Fruit fly (Drosophila melanogaster): ENCODE measurements around the gene Tollo.

Gene Tollo

dm6 chr3L:15248707-15249106, 13.3 kb downstream of the Tollo start:
- TF ChIP-seq CG8478 (optimal IDR thresholded peaks at IDR 0.05) (no peak), psq (optimal IDR thresholded peaks at IDR 0.05) (no peak), pan (optimal IDR thresholded peaks at IDR 0.05) (no peak), EcR (GFP tag; optimal IDR thresholded peaks at IDR 0.05) (no peak), Dll (optimal IDR thresholded peaks at IDR 0.05) (no peak), usp (GFP tag; optimal IDR thresholded peaks at IDR 0.05) (no peak)

- TF ChIP-seq pan (optimal IDR thresholded peaks at IDR 0.05) (no peak), EcR (GFP tag; optimal IDR thresholded peaks at IDR 0.05) (no peak), CG8478 (optimal IDR thresholded peaks at IDR 0.05) (no peak), usp (GFP tag; optimal IDR thresholded peaks at IDR 0.05) (no peak), psq (optimal IDR thresholded peaks at IDR 0.05) (no peak), Dll (optimal IDR thresholded peaks at IDR 0.05) (no peak)
Measured at dm6 chr3L:15249729-15250128, 14.3 kb downstream of the Tollo start.

DNA sequence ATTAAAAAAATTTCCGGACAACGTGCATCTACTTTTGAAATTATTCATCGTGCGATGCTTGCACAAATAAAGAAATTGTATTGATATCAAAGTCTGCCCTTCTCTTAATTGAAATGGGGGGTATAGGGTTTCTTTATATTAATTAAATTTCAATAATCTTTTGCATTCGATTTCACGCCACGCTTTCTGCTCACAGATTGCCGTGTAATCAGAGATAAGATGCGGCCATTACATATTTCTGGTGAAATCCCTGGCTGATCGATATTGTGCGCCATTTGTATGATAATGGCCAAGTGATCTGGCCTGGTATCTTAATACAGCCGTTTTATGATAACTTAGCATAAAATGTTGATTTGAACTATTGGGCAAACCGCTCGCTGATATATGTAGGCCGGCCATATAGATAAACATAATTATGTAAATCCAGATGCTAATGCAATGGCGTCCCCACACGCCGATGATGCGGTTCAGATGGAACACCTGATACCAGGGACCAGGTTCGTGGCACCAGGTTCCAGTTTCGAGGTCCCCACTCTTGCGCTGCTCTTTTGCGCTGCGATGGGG, 16.4 kb downstream of the Tollo start:
- TF ChIP-seq Dll (optimal IDR thresholded peaks at IDR 0.05) (no peak), psq (optimal IDR thresholded peaks at IDR 0.05) (no peak), EcR (GFP tag; optimal IDR thresholded peaks at IDR 0.05) (no peak), pan (optimal IDR thresholded peaks at IDR 0.05) (no peak), CG8478 (optimal IDR thresholded peaks at IDR 0.05) (no peak), usp (GFP tag; optimal IDR thresholded peaks at IDR 0.05) (no peak)

DNA sequence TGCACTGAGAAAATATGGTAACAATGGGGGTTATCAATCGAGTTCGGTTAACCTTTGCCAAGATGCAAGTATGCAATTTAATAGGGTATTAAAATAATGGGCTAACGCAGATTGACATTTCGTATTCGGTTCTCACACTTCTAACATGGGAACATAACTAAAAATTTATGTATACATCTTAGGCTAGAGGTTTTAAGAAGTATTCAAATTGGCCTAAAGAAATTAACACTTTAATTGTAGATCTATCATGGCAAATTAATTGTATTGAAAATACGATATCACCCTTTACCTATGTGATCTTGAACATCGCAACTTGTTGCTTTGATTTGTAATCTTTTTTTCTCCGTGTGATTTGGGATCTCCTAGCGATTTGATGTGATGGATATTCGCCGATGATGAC, 17.1 kb downstream of the Tollo start:
- no peak for TF ChIP-seq psq (optimal IDR thresholded peaks at IDR 0.05)
- TF ChIP-seq CG8478 (optimal IDR thresholded peaks at IDR 0.05), result no peak
- no peak for TF ChIP-seq usp (GFP tag; optimal IDR thresholded peaks at IDR 0.05)
- TF ChIP-seq EcR (GFP tag; optimal IDR thresholded peaks at IDR 0.05), result no peak
- no peak for TF ChIP-seq Dll (optimal IDR thresholded peaks at IDR 0.05)
- no peak for TF ChIP-seq pan (optimal IDR thresholded peaks at IDR 0.05)

DNA sequence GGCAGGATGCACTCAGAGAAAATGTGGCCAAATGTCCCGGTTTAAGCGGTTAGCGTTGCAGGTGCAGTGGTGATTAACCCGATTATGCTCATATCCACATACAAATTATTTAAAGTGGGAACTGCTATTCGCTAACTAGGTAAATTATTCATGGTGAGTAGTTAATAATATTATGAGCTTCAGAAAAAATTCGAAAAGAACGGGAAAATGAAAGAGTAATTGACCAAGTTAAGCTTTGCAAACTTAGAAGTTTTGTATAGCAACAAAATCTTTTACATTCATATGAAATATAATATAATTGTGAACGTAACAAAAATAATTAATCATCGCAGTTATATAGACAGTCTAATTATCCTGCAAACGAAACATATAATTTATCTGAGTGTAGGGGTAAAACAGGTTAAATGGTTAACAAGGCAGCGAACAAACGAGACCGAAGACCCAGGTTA, 18.2 kb downstream of the Tollo start:
- TF ChIP-seq Dll (optimal IDR thresholded peaks at IDR 0.05), result no peak
- no peak for TF ChIP-seq pan (optimal IDR thresholded peaks at IDR 0.05)
- TF ChIP-seq usp (GFP tag; optimal IDR thresholded peaks at IDR 0.05), result no peak
- TF ChIP-seq psq (optimal IDR thresholded peaks at IDR 0.05), result no peak
- no peak for TF ChIP-seq CG8478 (optimal IDR thresholded peaks at IDR 0.05)
- TF ChIP-seq EcR (GFP tag; optimal IDR thresholded peaks at IDR 0.05), result no peak

DNA sequence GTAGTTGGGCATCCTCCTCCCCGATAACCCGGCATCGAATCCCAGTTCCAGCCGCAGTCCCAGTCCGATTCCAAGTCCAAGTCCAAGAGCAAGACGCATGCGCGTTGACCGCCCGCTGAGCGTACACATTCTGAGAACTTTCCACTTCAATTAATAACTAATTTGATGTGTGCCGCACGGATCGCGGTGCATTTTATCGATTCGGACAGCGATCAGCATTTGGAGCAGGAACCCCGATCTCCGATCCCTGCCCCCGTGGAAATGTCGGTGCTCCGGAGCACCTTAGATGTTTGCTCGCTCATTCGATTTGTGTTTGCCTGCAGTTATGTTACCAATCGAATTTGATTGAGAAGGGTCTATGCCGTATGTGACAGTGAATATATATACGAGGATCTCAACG, 18.7 kb downstream of the Tollo start:
- TF ChIP-seq CG8478 (optimal IDR thresholded peaks at IDR 0.05) (no peak), Dll (optimal IDR thresholded peaks at IDR 0.05) (no peak), EcR (GFP tag; optimal IDR thresholded peaks at IDR 0.05) (no peak)

DNA sequence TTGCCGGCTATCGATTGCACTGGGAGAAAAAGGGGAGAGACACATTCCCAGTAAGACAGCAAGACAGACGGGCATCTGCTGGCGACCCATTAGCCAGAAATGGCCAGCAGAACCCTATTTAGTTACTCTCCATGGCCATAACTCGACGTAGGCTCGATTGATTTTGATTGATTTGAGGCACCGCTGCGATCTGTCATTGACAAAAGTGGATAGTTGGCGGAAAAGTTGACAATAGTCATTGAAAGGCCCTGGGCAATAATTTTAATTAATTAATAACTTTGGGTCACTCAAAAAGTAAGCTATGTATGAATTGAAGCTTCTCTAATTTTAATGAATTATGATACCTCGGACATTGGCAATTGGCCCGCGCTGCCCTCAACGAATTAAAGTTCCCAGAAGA, 21.7 kb downstream of the Tollo start:
- TF ChIP-seq psq (optimal IDR thresholded peaks at IDR 0.05) (no peak), Dll (optimal IDR thresholded peaks at IDR 0.05) (no peak), EcR (GFP tag; optimal IDR thresholded peaks at IDR 0.05) (no peak), usp (GFP tag; optimal IDR thresholded peaks at IDR 0.05) (no peak), pan (optimal IDR thresholded peaks at IDR 0.05) (no peak), CG8478 (optimal IDR thresholded peaks at IDR 0.05) (no peak)

DNA sequence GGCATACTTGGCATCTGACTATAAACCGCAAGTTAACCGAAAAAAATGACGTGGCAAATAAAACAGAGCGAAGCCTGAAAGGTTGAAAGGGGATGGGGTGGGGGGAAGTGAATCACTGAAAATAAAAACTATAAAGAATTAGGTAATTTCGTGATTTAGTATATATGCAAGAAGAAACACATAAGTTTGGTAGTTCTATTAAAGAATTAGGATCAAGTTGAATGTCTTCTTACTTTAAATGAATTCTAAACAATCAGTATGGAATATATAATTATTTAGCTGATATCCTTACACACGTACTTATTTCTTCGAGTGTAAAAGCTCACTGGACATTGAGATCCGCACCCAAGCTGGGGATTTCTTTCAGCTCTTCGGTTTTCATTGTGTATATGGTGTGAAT, 22.9 kb downstream of the Tollo start:
- TF ChIP-seq Dll (optimal IDR thresholded peaks at IDR 0.05) (no peak), pan (optimal IDR thresholded peaks at IDR 0.05) (no peak), CG8478 (optimal IDR thresholded peaks at IDR 0.05) (no peak), psq (optimal IDR thresholded peaks at IDR 0.05) (no peak), usp (GFP tag; optimal IDR thresholded peaks at IDR 0.05) (no peak), EcR (GFP tag; optimal IDR thresholded peaks at IDR 0.05) (no peak)

DNA sequence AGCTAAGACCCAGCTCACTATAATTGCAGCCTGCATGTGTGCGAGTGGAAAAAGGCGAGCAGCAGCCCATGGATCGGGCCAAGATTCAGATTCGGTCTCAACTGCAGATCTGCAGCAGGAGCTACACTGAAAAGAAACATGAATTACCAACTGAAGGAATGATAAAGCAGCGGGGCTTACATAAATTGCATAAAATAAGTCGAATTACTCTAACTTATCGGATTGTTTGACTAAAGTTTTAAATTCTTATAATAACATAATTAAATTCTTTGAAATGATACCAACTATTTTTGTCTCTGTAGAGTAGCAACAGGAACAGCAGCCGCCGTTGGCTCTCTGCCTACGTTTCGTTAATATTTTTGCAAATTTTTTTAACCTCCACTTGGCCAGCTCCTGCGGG, 25.2 kb downstream of the Tollo start:
- TF ChIP-seq usp (GFP tag; optimal IDR thresholded peaks at IDR 0.05) (no peak), CG8478 (optimal IDR thresholded peaks at IDR 0.05) (no peak), psq (optimal IDR thresholded peaks at IDR 0.05) (no peak), Dll (optimal IDR thresholded peaks at IDR 0.05) (no peak), pan (optimal IDR thresholded peaks at IDR 0.05) (no peak), EcR (GFP tag; optimal IDR thresholded peaks at IDR 0.05) (no peak)

dm6 chr3L:15261067-15261506, 25.7 kb downstream of the Tollo start:
- no peak for TF ChIP-seq psq (optimal IDR thresholded peaks at IDR 0.05)
- TF ChIP-seq usp (GFP tag; optimal IDR thresholded peaks at IDR 0.05), result no peak
- no peak for TF ChIP-seq pan (optimal IDR thresholded peaks at IDR 0.05)
- no peak for TF ChIP-seq Dll (optimal IDR thresholded peaks at IDR 0.05)
- TF ChIP-seq CG8478 (optimal IDR thresholded peaks at IDR 0.05), result no peak
- no peak for TF ChIP-seq EcR (GFP tag; optimal IDR thresholded peaks at IDR 0.05)

dm6 chr3L:15262050-15262449, 26.6 kb downstream of the Tollo start:
- no peak for TF ChIP-seq CG8478 (optimal IDR thresholded peaks at IDR 0.05)
- no peak for TF ChIP-seq pan (optimal IDR thresholded peaks at IDR 0.05)
- TF ChIP-seq EcR (GFP tag; optimal IDR thresholded peaks at IDR 0.05), result no peak
- no peak for TF ChIP-seq psq (optimal IDR thresholded peaks at IDR 0.05)
- no peak for TF ChIP-seq usp (GFP tag; optimal IDR thresholded peaks at IDR 0.05)
- TF ChIP-seq Dll (optimal IDR thresholded peaks at IDR 0.05), result no peak

DNA sequence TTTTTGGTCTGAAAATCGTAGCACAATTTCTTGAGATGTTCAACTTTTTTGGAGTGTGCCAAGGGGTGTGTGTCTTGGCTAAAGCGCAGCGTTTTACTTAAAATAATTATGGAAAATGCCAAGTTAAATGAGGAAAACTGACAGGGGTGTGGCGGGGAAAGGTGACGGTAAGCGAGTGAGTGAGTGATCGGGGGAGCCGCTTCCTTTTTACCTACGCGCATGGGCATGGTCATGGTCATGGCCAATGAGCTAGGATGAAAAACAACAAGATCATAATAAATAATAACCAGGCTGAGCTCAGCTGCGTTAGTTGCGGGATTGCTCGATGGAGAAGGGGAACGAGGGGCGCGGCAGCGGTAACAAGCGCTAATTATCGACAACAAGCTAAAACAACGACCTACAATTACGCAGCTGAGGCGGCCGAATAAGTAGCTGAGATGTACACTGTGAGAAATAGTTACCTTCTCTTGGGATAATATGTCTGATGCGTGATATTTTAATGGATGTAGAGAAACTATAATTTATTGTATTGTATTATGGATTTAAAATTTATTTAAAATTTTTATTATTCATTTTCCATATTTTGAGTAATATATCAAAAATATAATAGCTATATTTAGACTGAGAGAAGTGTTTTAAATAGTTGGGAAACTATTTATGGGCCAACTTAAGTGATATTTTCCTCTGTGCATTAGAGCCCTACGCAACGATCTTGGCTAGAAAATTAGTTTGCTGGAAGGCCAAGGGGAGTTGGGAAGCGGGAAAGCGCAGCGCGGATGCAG, 29.0 kb downstream of the Tollo start:
- TF ChIP-seq usp (GFP tag; optimal IDR thresholded peaks at IDR 0.05), result no peak
- TF ChIP-seq CG8478 (optimal IDR thresholded peaks at IDR 0.05), result no peak
- no peak for TF ChIP-seq Dll (optimal IDR thresholded peaks at IDR 0.05)
- no peak for TF ChIP-seq pan (optimal IDR thresholded peaks at IDR 0.05)
- TF ChIP-seq EcR (GFP tag; optimal IDR thresholded peaks at IDR 0.05), result no peak
- no peak for TF ChIP-seq psq (optimal IDR thresholded peaks at IDR 0.05)
